Worm (Caenorhabditis elegans) whole organism, L2 larva: ENCODE data around the gene fipr-14.

Experiments used
- C34F6.9 ChIP-seq: fragments of 150-350 bp; optimal IDR thresholded peaks from 2 replicates; lab custom pipeline; 2014; ENCODE audit warnings: missing biosample characterization, missing genetic modification characterization
- F13H6.1 ChIP-seq: sonication (generic microtip); optimal IDR thresholded peaks from 2 replicates; lab custom pipeline; 2016; ENCODE audit warnings: missing genetic modification characterization, missing compliant biosample characterization
- ZK546.5 ChIP-seq: sonication (generic microtip); optimal IDR thresholded peaks from 2 replicates; lab custom pipeline; 2017; ENCODE audit warnings: missing biosample characterization, missing genetic modification characterization
- alr-1 ChIP-seq: fragments of 150-350 bp; optimal IDR thresholded peaks from 2 replicates; lab custom pipeline; 2014; ENCODE audit warnings: missing biosample characterization, missing genetic modification characterization
- blmp-1 ChIP-seq: sonication (generic microtip); optimal IDR thresholded peaks from 2 replicates; lab custom pipeline; 2017; ENCODE audit warnings: missing genetic modification characterization, mild to moderate bottlenecking, missing compliant biosample characterization, antibody characterized with exemption, moderate library complexity; ENCODE audit not compliant: insufficient read depth
- ceh-82 ChIP-seq: fragments of 150-350 bp; optimal IDR thresholded peaks from 2 replicates; lab custom pipeline; 2014; ENCODE audit warnings: missing biosample characterization, missing genetic modification characterization
- crh-2 ChIP-seq: sonication (generic microtip); optimal IDR thresholded peaks from 2 replicates; lab custom pipeline; 2017; ENCODE audit warnings: missing biosample characterization, missing genetic modification characterization
- dmd-4 ChIP-seq: sonication (generic microtip); optimal IDR thresholded peaks from 2 replicates; lab custom pipeline; 2017; ENCODE audit warnings: missing biosample characterization, missing genetic modification characterization
- egl-27 ChIP-seq: sonication (generic microtip); optimal IDR thresholded peaks from 3 replicates; lab custom pipeline; 2017; ENCODE audit warnings: missing biosample characterization, missing genetic modification reagents, missing genetic modification characterization
- fos-1 ChIP-seq: fragments of 150-350 bp; optimal IDR thresholded peaks from 2 replicates; lab custom pipeline; 2014; ENCODE audit warnings: missing biosample characterization, missing genetic modification characterization
- gmeb-1 ChIP-seq: fragments of 150-350 bp; optimal IDR thresholded peaks from 2 replicates; lab custom pipeline; 2014; ENCODE audit warnings: missing biosample characterization, missing genetic modification characterization
- lin-11 ChIP-seq: fragments of 150-350 bp; sonication (generic microtip); optimal IDR thresholded peaks from 2 replicates; lab custom pipeline; 2014; ENCODE audit warnings: missing biosample characterization, missing genetic modification characterization, inconsistent platforms, mixed read lengths
- lin-13 ChIP-seq: fragments of 150-350 bp; optimal IDR thresholded peaks from 2 replicates; lab custom pipeline; 2014; ENCODE audit warnings: missing biosample characterization, missing genetic modification reagents, missing genetic modification characterization
- lsy-2 ChIP-seq, 2 experiments: fragments of 150-350 bp in 1 of 2; sonication (generic microtip) in 1 of 2; optimal IDR thresholded peaks; 2 replicates each; lab custom pipeline; 2014 to 2017; ENCODE audit warnings: missing biosample characterization in 2 of 2, missing genetic modification characterization in 2 of 2
- mab-5 ChIP-seq: fragments of 150-350 bp; optimal IDR thresholded peaks from 2 replicates; lab custom pipeline; 2014; ENCODE audit warnings: missing biosample characterization, missing genetic modification characterization
- mbf-1 ChIP-seq: sonication (generic microtip); optimal IDR thresholded peaks from 2 replicates; lab custom pipeline; 2017; ENCODE audit warnings: missing biosample characterization, missing genetic modification characterization
- mdl-1 ChIP-seq, 2 experiments: fragments of 150-350 bp in 1 of 2; sonication (generic microtip) in 1 of 2; optimal IDR thresholded peaks; 2 replicates each; lab custom pipeline; 2017; ENCODE audit warnings: missing biosample characterization in 2 of 2, missing genetic modification characterization in 2 of 2
- nhr-10 ChIP-seq: sonication (generic microtip); optimal IDR thresholded peaks from 2 replicates; lab custom pipeline; 2017; ENCODE audit warnings: missing biosample characterization, missing genetic modification characterization
- nhr-12 ChIP-seq: fragments of 150-350 bp; optimal IDR thresholded peaks from 2 replicates; lab custom pipeline; 2014; ENCODE audit warnings: missing biosample characterization, missing genetic modification characterization
- nhr-129 ChIP-seq: fragments of 150-350 bp; optimal IDR thresholded peaks from 2 replicates; lab custom pipeline; 2014; ENCODE audit warnings: missing biosample characterization, missing genetic modification characterization
- nhr-23 ChIP-seq: fragments of 150-350 bp; optimal IDR thresholded peaks from 2 replicates; lab custom pipeline; 2014; ENCODE audit warnings: missing biosample characterization, missing genetic modification reagents, missing genetic modification characterization
- nhr-237 ChIP-seq: fragments of 150-350 bp; optimal IDR thresholded peaks from 2 replicates; lab custom pipeline; 2014; ENCODE audit warnings: missing biosample characterization, missing genetic modification characterization
- peb-1 ChIP-seq: fragments of 150-350 bp; optimal IDR thresholded peaks from 2 replicates; lab custom pipeline; 2014; ENCODE audit warnings: missing biosample characterization, missing genetic modification characterization
- sem-4 ChIP-seq: fragments of 150-350 bp; optimal IDR thresholded peaks from 2 replicates; lab custom pipeline; 2014; ENCODE audit warnings: missing biosample characterization, missing genetic modification reagents, missing genetic modification characterization
- sma-3 ChIP-seq: sonication (generic microtip); optimal IDR thresholded peaks from 2 replicates; lab custom pipeline; 2016; ENCODE audit warnings: missing genetic modification reagents, missing genetic modification characterization, missing compliant biosample characterization
- sma-9 ChIP-seq, 2 experiments: fragments of 150-350 bp in 1 of 2; sonication (generic microtip) in 1 of 2; optimal IDR thresholded peaks; 2 replicates each; lab custom pipeline; 2014 to 2016; ENCODE audit warnings: missing genetic modification characterization in 2 of 2, mild to moderate bottlenecking in 1 of 2, missing biosample characterization in 1 of 2, missing compliant biosample characterization in 1 of 2, missing genetic modification reagents in 1 of 2, moderate library complexity in 1 of 2
- snpc-4 ChIP-seq: fragments of 150-350 bp; optimal IDR thresholded peaks from 2 replicates; lab custom pipeline; 2014; ENCODE audit warnings: missing biosample characterization, missing genetic modification characterization
- unc-39 ChIP-seq: fragments of 150-350 bp; optimal IDR thresholded peaks from 2 replicates; lab custom pipeline; 2014; ENCODE audit warnings: missing biosample characterization, missing genetic modification characterization
- unc-55 ChIP-seq: fragments of 150-350 bp; sonication (generic microtip); optimal IDR thresholded peaks from 3 replicates; lab custom pipeline; 2014; ENCODE audit warnings: missing biosample characterization, missing genetic modification reagents, missing genetic modification characterization
- unc-62 ChIP-seq: fragments of 150-350 bp; optimal IDR thresholded peaks from 2 replicates; lab custom pipeline; 2014; ENCODE audit warnings: missing biosample characterization, missing genetic modification reagents, missing genetic modification characterization
- zag-1 ChIP-seq: fragments of 150-350 bp; optimal IDR thresholded peaks from 2 replicates; lab custom pipeline; 2014; ENCODE audit warnings: missing biosample characterization, missing genetic modification characterization
- ztf-4 ChIP-seq: fragments of 150-350 bp; optimal IDR thresholded peaks from 2 replicates; lab custom pipeline; 2014; ENCODE audit warnings: missing biosample characterization, missing genetic modification characterization

The fipr-14 gene

ce11 chrIV:10858300-10859016, 18.5 kb upstream of the fipr-14 start, which contains the start of the genes T11G6.2 and hars-1:
Gene T11G6.2 (minus strand): TSS chrIV:10858496.
Gene hars-1 (plus strand): TSS chrIV:10858957.
- TF ChIP-seq ztf-4 (tag; lab: Kevin White, UChicago) (no peak), nhr-129 (tag; lab: Kevin White, UChicago) (peak; percentile 63), crh-2 (tag; lab: Kevin White, UChicago) (peak; percentile 64), C34F6.9 (tag; lab: Kevin White, UChicago) (peak; percentile 31), fos-1 (tag; lab: Kevin White, UChicago) (peak; percentile 88), sma-9 (GFP tag; optimal IDR thresholded peaks at IDR 0.05; lab: Kevin White, UChicago) (no peak), sma-9 (tag; optimal IDR thresholded peaks at IDR 0.05; lab: Kevin White, UChicago) (no peak), unc-55 (GFP tag; lab: Kevin White, UChicago) (peak; percentile 47), lsy-2 (tag; optimal IDR thresholded peaks at IDR 0.05; lab: Kevin White, UChicago) (peak in 1 of 2 experiments; percentile 32)
- TF ChIP-seq, all 48 proteins: peak for 6

- TF ChIP-seq nhr-23: no peak
Measured at ce11 chrIV:10861102-10861501, 15.8 kb upstream of the fipr-14 start, which contains the start of gene rbm-22. Gene rbm-22 (plus strand): TSS chrIV:10861402.

ce11 chrIV:10864031-10864430, 12.9 kb upstream of the fipr-14 start, which contains the start of gene nish-1:
Gene nish-1 (plus strand): TSS chrIV:10864331.
- TF ChIP-seq egl-27 (tag; lab: Kevin White, UChicago) (no peak), crh-2 (tag; lab: Kevin White, UChicago) (no peak), fos-1 (tag; lab: Kevin White, UChicago) (no peak), alr-1 (no peak), gmeb-1 (no peak), unc-39 (tag; lab: Kevin White, UChicago) (no peak), sma-3 (no peak), nhr-10 (tag; lab: Kevin White, UChicago) (no peak), sem-4 (no peak), snpc-4 (tag; lab: Kevin White, UChicago) (no peak), peb-1 (tag; lab: Kevin White, UChicago) (no peak), unc-55 (GFP tag; lab: Kevin White, UChicago) (no peak), nhr-237 (tag; lab: Kevin White, UChicago) (no peak), dmd-4 (no peak), lsy-2 (tag; optimal IDR thresholded peaks at IDR 0.05; lab: Kevin White, UChicago) (no peak), mbf-1 (tag; lab: Kevin White, UChicago) (no peak), mab-5 (tag; lab: Kevin White, UChicago) (no peak), mdl-1 (tag; optimal IDR thresholded peaks at IDR 0.05; lab: Kevin White, UChicago) (no peak), blmp-1 (tag; lab: Kevin White, UChicago) (no peak)

DNA sequence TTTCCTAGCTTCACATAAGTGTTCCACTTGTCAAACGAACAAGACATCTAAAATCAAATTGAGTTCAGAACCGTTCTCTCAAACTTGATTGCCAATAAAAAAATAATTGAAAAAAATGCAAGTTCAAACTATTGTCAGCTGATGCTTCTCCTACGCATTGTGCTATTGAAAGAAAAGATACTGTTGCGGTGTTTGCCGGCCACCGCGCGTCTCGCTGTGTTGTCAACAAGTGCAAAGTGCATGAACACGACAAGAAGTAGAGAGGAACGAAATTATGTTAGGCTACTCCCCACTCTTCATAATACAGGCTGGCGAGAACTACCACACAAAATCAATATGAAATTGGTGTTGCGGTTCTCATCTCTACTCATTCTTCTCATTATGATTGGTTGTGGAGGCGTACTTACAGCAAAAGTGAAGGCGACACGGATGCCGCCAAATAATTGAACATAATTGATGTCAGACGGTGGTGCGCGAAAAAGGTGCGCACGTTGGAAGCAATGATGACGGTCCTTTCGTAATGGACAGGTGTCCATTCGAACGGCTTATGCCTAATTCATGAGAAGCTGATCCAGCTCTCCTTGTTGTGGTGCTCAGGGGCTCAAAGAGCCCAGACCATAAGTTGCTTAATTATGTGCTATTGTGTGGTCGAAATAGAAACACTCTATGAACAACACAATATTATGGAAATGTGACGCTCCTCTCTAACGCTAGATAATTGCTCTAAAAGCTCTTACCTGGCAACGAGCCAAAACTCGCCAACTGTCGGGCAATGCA, 9.4 kb upstream of the fipr-14 start:
- TF ChIP-seq ceh-82 (tag; lab: Kevin White, UChicago): no peak
- TF ChIP-seq nhr-12 (tag; lab: Kevin White, UChicago): no peak
- no peak for TF ChIP-seq zag-1 (tag; lab: Kevin White, UChicago)
- no peak for TF ChIP-seq unc-62 (GFP tag; lab: Kevin White, UChicago)
- no peak for TF ChIP-seq F13H6.1
- TF ChIP-seq lin-11 (tag; lab: Kevin White, UChicago): no peak
- TF ChIP-seq nhr-237 (tag; lab: Kevin White, UChicago): no peak
- TF ChIP-seq lin-13 (GFP tag; lab: Kevin White, UChicago): no peak
- TF ChIP-seq dmd-4: no peak
- TF ChIP-seq ZK546.5 (tag; lab: Kevin White, UChicago): no peak
- no peak for TF ChIP-seq sma-3
- TF ChIP-seq blmp-1 (tag; lab: Kevin White, UChicago): no peak
- no peak for TF ChIP-seq crh-2 (tag; lab: Kevin White, UChicago)
- TF ChIP-seq C34F6.9 (tag; lab: Kevin White, UChicago): no peak
- no peak for TF ChIP-seq sma-9 (GFP tag; optimal IDR thresholded peaks at IDR 0.05; lab: Kevin White, UChicago)
- TF ChIP-seq sma-9 (tag; optimal IDR thresholded peaks at IDR 0.05; lab: Kevin White, UChicago): no peak
